Fruit fly (Drosophila melanogaster): ENCODE data around the gene Uros1.

- TF ChIP-seq CTCF (optimal IDR thresholded peaks at IDR 0.05) (no peak), CG8478 (optimal IDR thresholded peaks at IDR 0.05) (no peak)
Measured at dm6 chrX:8863554-8864498, 36.2 kb downstream of the Uros1 start.

All from S2 (cell line).